Worm (Caenorhabditis elegans) whole organism, midembryonic: Measurements from ENCODE around the gene F18A11.2.
A peak's percentile ranks its signal among the peaks of the same experiment; 100 is the strongest.
"Not testable (repeated sequence)": the region's sequence is repeated elsewhere in the genome, so short reads cannot be mapped to it uniquely, and the experiment has no call there.

Experiments used
- T22C8.4 ChIP-seq: fragments of 200-800 bp; sonication (Bioruptor generic); IDR thresholded peaks from 2 replicates; pipeline ENCODE4 v1.3.6; 2022; ENCODE audit warnings: missing genetic modification characterization, missing compliant biosample characterization
- cog-1 ChIP-seq: sonication (generic microtip); optimal IDR thresholded peaks from 2 replicates; lab custom pipeline; 2016; ENCODE audit warnings: missing genetic modification characterization, missing compliant biosample characterization
- flt-1 ChIP-seq: fragments of 200-800 bp; sonication (Bioruptor generic); IDR thresholded peaks from 2 replicates; pipeline ENCODE4 v1.3.6; 2022; ENCODE audit warnings: missing genetic modification characterization, missing compliant biosample characterization
- klf-2 ChIP-seq: fragments of 200-800 bp; sonication (Bioruptor generic); conservative IDR thresholded peaks from 2 replicates; pipeline ENCODE4 v1.3.6; 2022; ENCODE audit warnings: missing genetic modification reagents, missing genetic modification characterization, missing compliant biosample characterization
- med-1 ChIP-seq: sonication (generic microtip); optimal IDR thresholded peaks from 2 replicates; lab custom pipeline; 2017; ENCODE audit warnings: missing genetic modification characterization, mild to moderate bottlenecking, missing compliant biosample characterization, antibody characterized with exemption, missing genetic modification reagents; ENCODE audit not compliant: insufficient read depth
- ref-1 ChIP-seq: fragments of 200-800 bp; sonication (Bioruptor generic); conservative IDR thresholded peaks from 2 replicates; pipeline ENCODE4 v1.3.6; 2022; ENCODE audit warnings: missing genetic modification reagents, missing genetic modification characterization, missing compliant biosample characterization
- tab-1 ChIP-seq: fragments of 200-800 bp; sonication (Bioruptor generic); IDR thresholded peaks from 2 replicates; pipeline ENCODE4 v1.3.6; 2022; ENCODE audit warnings: missing genetic modification characterization, missing compliant biosample characterization
- ztf-23 ChIP-seq: fragments of 200-800 bp; sonication (Bioruptor generic); IDR thresholded peaks from 2 replicates; pipeline ENCODE4 v1.3.6; 2022; ENCODE audit warnings: missing genetic modification reagents, missing genetic modification characterization, missing compliant biosample characterization
- ztf-29 ChIP-seq: fragments of 200-800 bp; sonication (Bioruptor generic); IDR thresholded peaks from 2 replicates; pipeline ENCODE4 v1.3.6; 2022; ENCODE audit warnings: missing genetic modification reagents, missing genetic modification characterization, missing compliant biosample characterization

The F18A11.2 gene

ce11 chrII:13031649-13032191 lies at the start of gene F18A11.2:
Gene F18A11.2, plus strand, starts transcription at chrII:13031699.
- not testable (repeated sequence) for TF ChIP-seq ztf-29 (GFP tag; lab: Robert Waterston, UW); flt-1 (GFP tag; lab: Robert Waterston, UW); tab-1

ce11 chrII:12981980-12982575 lies 49.4 kb upstream of the F18A11.2 start:
- TF ChIP-seq flt-1 (GFP tag; lab: Robert Waterston, UW) = no peak
- TF ChIP-seq ztf-23 (GFP tag; lab: Robert Waterston, UW) = no peak
- no peak for TF ChIP-seq klf-2 (GFP tag; lab: Robert Waterston, UW)
- TF ChIP-seq med-1 = no peak
- no peak for TF ChIP-seq ref-1 (GFP tag; lab: Robert Waterston, UW)
- no peak for TF ChIP-seq ztf-29 (GFP tag; lab: Robert Waterston, UW)
- no peak for TF ChIP-seq cog-1 (tag; lab: Kevin White, UChicago)
- no peak for TF ChIP-seq tab-1
- TF ChIP-seq T22C8.4 (GFP tag; lab: Robert Waterston, UW) = no peak

ce11 chrII:12982830-12983229 lies 48.7 kb upstream of the F18A11.2 start:
- no peak for TF ChIP-seq med-1

ce11 chrII:12984709-12985108 lies 46.8 kb upstream of the F18A11.2 start:
- TF ChIP-seq klf-2 (GFP tag; lab: Robert Waterston, UW) = no peak
- no peak for TF ChIP-seq ztf-29 (GFP tag; lab: Robert Waterston, UW)
- no peak for TF ChIP-seq ref-1 (GFP tag; lab: Robert Waterston, UW)
- TF ChIP-seq tab-1 = 0 out of 2 replicates have a peak, but pooled peaks have one; percentile 45

ce11 chrII:12985813-12986212 lies 45.7 kb upstream of the F18A11.2 start:
- TF ChIP-seq ztf-29 (GFP tag; lab: Robert Waterston, UW) (no peak), cog-1 (tag; lab: Kevin White, UChicago) (peak; percentile 1)

ce11 chrII:12987799-12988198 lies 43.7 kb upstream of the F18A11.2 start:
- TF ChIP-seq ztf-23 (GFP tag; lab: Robert Waterston, UW) (0 out of 2 replicates have a peak, but pooled peaks have one; percentile 18), klf-2 (GFP tag; lab: Robert Waterston, UW) (no peak)

ce11 chrII:12990191-12990590 lies 41.3 kb upstream of the F18A11.2 start:
- TF ChIP-seq cog-1 (tag; lab: Kevin White, UChicago) = no peak

ce11 chrII:12990964-12991593 lies 40.4 kb upstream of the F18A11.2 start:
- TF ChIP-seq cog-1 (tag; lab: Kevin White, UChicago) (no peak), T22C8.4 (GFP tag; lab: Robert Waterston, UW) (no peak), ref-1 (GFP tag; lab: Robert Waterston, UW) (no peak), tab-1 (no peak), ztf-23 (GFP tag; lab: Robert Waterston, UW) (no peak), ztf-29 (GFP tag; lab: Robert Waterston, UW) (no peak; the same call in 1 of the 2 replicates), klf-2 (GFP tag; lab: Robert Waterston, UW) (no peak), flt-1 (GFP tag; lab: Robert Waterston, UW) (no peak), med-1 (no peak)

ce11 chrII:12991594-12991993 lies 39.9 kb upstream of the F18A11.2 start:
- no peak for TF ChIP-seq ztf-23 (GFP tag; lab: Robert Waterston, UW)

- TF ChIP-seq tab-1 = no peak
- no peak for TF ChIP-seq T22C8.4 (GFP tag; lab: Robert Waterston, UW)
- no peak for TF ChIP-seq ztf-29 (GFP tag; lab: Robert Waterston, UW)
- TF ChIP-seq ztf-23 (GFP tag; lab: Robert Waterston, UW) = no peak
- no peak for TF ChIP-seq flt-1 (GFP tag; lab: Robert Waterston, UW)
- TF ChIP-seq cog-1 (tag; lab: Kevin White, UChicago) = no peak
- TF ChIP-seq ref-1 (GFP tag; lab: Robert Waterston, UW) = no peak
Measured at ce11 chrII:12992193-12992592, 39.3 kb upstream of the F18A11.2 start.

ce11 chrII:12992980-12993379 lies 38.5 kb upstream of the F18A11.2 start:
- TF ChIP-seq T22C8.4 (GFP tag; lab: Robert Waterston, UW) (no peak), ztf-29 (GFP tag; lab: Robert Waterston, UW) (no peak), ztf-23 (GFP tag; lab: Robert Waterston, UW) (no peak), med-1 (no peak), ref-1 (GFP tag; lab: Robert Waterston, UW) (no peak), cog-1 (tag; lab: Kevin White, UChicago) (no peak), klf-2 (GFP tag; lab: Robert Waterston, UW) (no peak), flt-1 (GFP tag; lab: Robert Waterston, UW) (no peak), tab-1 (no peak)
